Worm (Caenorhabditis elegans) whole organism, L4 larva: ENCODE results near the gene moc-5.

Experiments
- D1046.2 ChIP-seq: fragments of 200-800 bp; sonication (Bioruptor generic); IDR thresholded peaks from 2 replicates; pipeline ENCODE4 v1.3.6; 2022; ENCODE audit warnings: missing genetic modification characterization, missing compliant biosample characterization
- F26F4.8 ChIP-seq: fragments of 200-800 bp; sonication (Bioruptor generic); conservative IDR thresholded peaks from 2 replicates; pipeline ENCODE4 v1.3.6; 2022; ENCODE audit warnings: missing genetic modification characterization, missing compliant biosample characterization
- R02D3.7 ChIP-seq: fragments of 150-350 bp; sonication (generic microtip); optimal IDR thresholded peaks from 3 replicates; lab custom pipeline; 2014; ENCODE audit warnings: missing biosample characterization, missing genetic modification characterization
- Y105C5A.15 ChIP-seq: fragments of 200-800 bp; sonication (Bioruptor generic); IDR thresholded peaks from 2 replicates; pipeline ENCODE4 v1.3.6; 2022; ENCODE audit warnings: missing genetic modification characterization, missing compliant biosample characterization
- Y5F2A.4 ChIP-seq: fragments of 200-800 bp; sonication (Bioruptor generic); optimal IDR thresholded peaks from 2 replicates; lab custom pipeline; 2018; ENCODE audit warnings: mild to moderate bottlenecking, missing genetic modification characterization, missing compliant biosample characterization
- Y75B8A.6 ChIP-seq: fragments of 200-800 bp; sonication (Bioruptor generic); IDR thresholded peaks from 2 replicates; pipeline ENCODE4 v1.3.6; 2022; ENCODE audit warnings: missing genetic modification reagents, missing genetic modification characterization, missing compliant biosample characterization
- ZK337.2 ChIP-seq: fragments of 200-800 bp; sonication (Bioruptor generic); IDR thresholded peaks from 2 replicates; pipeline ENCODE4 v1.3.6; 2022; ENCODE audit warnings: missing genetic modification reagents, missing genetic modification characterization, missing compliant biosample characterization
- aha-1 ChIP-seq: fragments of 150-350 bp; peaks from one replicate; lab custom pipeline; 2014; ENCODE audit warnings: missing biosample characterization, missing genetic modification characterization
- arid-1 ChIP-seq: fragments of 200-800 bp; sonication (Bioruptor generic); conservative IDR thresholded peaks from 2 replicates; pipeline ENCODE4 v1.3.6; 2022; ENCODE audit warnings: missing genetic modification reagents, missing genetic modification characterization, missing compliant biosample characterization
- attf-4 ChIP-seq: sonication (generic microtip); optimal IDR thresholded peaks from 3 replicates; lab custom pipeline; 2017; ENCODE audit warnings: missing biosample characterization, missing genetic modification characterization
- ceh-20 ChIP-seq: fragments of 200-800 bp; sonication (Bioruptor generic); IDR thresholded peaks from 2 replicates; pipeline ENCODE4 v1.3.6; 2022; ENCODE audit warnings: missing genetic modification reagents, missing genetic modification characterization, missing compliant biosample characterization
- ceh-32 ChIP-seq: sonication (generic microtip); optimal IDR thresholded peaks from 2 replicates; lab custom pipeline; 2016; ENCODE audit warnings: mild to moderate bottlenecking, missing genetic modification characterization, missing compliant biosample characterization; ENCODE audit not compliant: poor library complexity
- daf-12 ChIP-seq: fragments of 150-350 bp; optimal IDR thresholded peaks from 2 replicates; lab custom pipeline; 2014; ENCODE audit warnings: missing biosample characterization, missing genetic modification reagents, missing genetic modification characterization
- daf-16 ChIP-seq, 3 experiments: sonication (generic microtip); optimal IDR thresholded peaks; 2 replicates each; lab custom pipeline; 2016 to 2017; ENCODE audit warnings: missing genetic modification characterization in 3 of 3, missing genetic modification reagents in 3 of 3, mild to moderate bottlenecking in 2 of 3, missing compliant biosample characterization in 2 of 3, missing biosample characterization in 1 of 3, moderate library complexity in 1 of 3
- daf-19 ChIP-seq: fragments of 200-800 bp; sonication (Bioruptor generic); conservative IDR thresholded peaks from 2 replicates; pipeline ENCODE4 v1.3.6; 2022; ENCODE audit warnings: missing genetic modification characterization, missing compliant biosample characterization
- daf-8 ChIP-seq: fragments of 200-800 bp; sonication (Bioruptor generic); IDR thresholded peaks from 2 replicates; pipeline ENCODE4 v1.3.6; 2022; ENCODE audit warnings: missing genetic modification characterization, missing compliant biosample characterization
- dmd-6 ChIP-seq: fragments of 200-800 bp; sonication (Bioruptor generic); IDR thresholded peaks from 2 replicates; pipeline ENCODE4 v1.3.6; 2022; ENCODE audit warnings: missing genetic modification reagents, missing genetic modification characterization, missing compliant biosample characterization
- dpl-1 ChIP-seq: fragments of 150-350 bp; optimal IDR thresholded peaks from 2 replicates; lab custom pipeline; 2014; ENCODE audit warnings: missing biosample characterization, missing genetic modification reagents, missing genetic modification characterization
- egl-43 ChIP-seq: fragments of 200-800 bp; sonication (Bioruptor generic); IDR thresholded peaks from 2 replicates; pipeline ENCODE4 v1.3.6; 2022; ENCODE audit warnings: missing genetic modification reagents, missing genetic modification characterization, missing compliant biosample characterization
- fos-1 ChIP-seq: fragments of 150-350 bp; optimal IDR thresholded peaks from 2 replicates; lab custom pipeline; 2014; ENCODE audit warnings: missing biosample characterization, missing genetic modification characterization
- hif-1 ChIP-seq, 2 experiments: sonication (generic microtip); optimal IDR thresholded peaks; 2 replicates each; lab custom pipeline; 2016 to 2017; ENCODE audit warnings: missing compliant biosample characterization in 2 of 2, missing genetic modification characterization in 2 of 2, missing genetic modification reagents in 2 of 2, missing genotype in 2 of 2, mild to moderate bottlenecking in 1 of 2
- hlh-11 ChIP-seq: fragments of 200-800 bp; sonication (Bioruptor generic); optimal IDR thresholded peaks from 2 replicates; lab custom pipeline; 2018; ENCODE audit warnings: mild to moderate bottlenecking, missing genetic modification characterization, missing compliant biosample characterization
- hlh-30 ChIP-seq: sonication (generic microtip); optimal IDR thresholded peaks from 2 replicates; lab custom pipeline; 2017; ENCODE audit warnings: antibody characterized with exemption, mild to moderate bottlenecking, missing genetic modification characterization, missing compliant biosample characterization; ENCODE audit not compliant: insufficient read depth
- lim-7 ChIP-seq: fragments of 200-800 bp; sonication (Bioruptor generic); IDR thresholded peaks from 2 replicates; pipeline ENCODE4 v1.3.6; 2022; ENCODE audit warnings: missing genetic modification characterization, missing compliant biosample characterization
- lin-1 ChIP-seq: fragments of 200-800 bp; sonication (Bioruptor generic); IDR thresholded peaks from 2 replicates; pipeline ENCODE4 v1.3.6; 2022; ENCODE audit warnings: missing genetic modification reagents, missing genetic modification characterization, missing compliant biosample characterization
- lin-13 ChIP-seq: fragments of 150-350 bp; optimal IDR thresholded peaks from 2 replicates; lab custom pipeline; 2014; ENCODE audit warnings: missing biosample characterization, missing genetic modification reagents, missing genetic modification characterization
- lin-29 ChIP-seq: fragments of 200-800 bp; sonication (Bioruptor generic); IDR thresholded peaks from 2 replicates; pipeline ENCODE4 v1.3.6; 2022; ENCODE audit warnings: missing genetic modification reagents, missing genetic modification characterization, missing compliant biosample characterization
- lin-38 ChIP-seq: fragments of 200-800 bp; sonication (Bioruptor generic); IDR thresholded peaks from 2 replicates; pipeline ENCODE4 v1.3.6; 2022; ENCODE audit warnings: missing genetic modification reagents, missing genetic modification characterization, missing compliant biosample characterization
- lin-39 ChIP-seq: fragments of 150-350 bp; optimal IDR thresholded peaks from 2 replicates; lab custom pipeline; 2014; ENCODE audit warnings: missing biosample characterization, missing genetic modification reagents, missing genetic modification characterization
- lsy-2 ChIP-seq, 2 experiments: fragments of 150-350 bp in 1 of 2; sonication (generic microtip) in 1 of 2; optimal IDR thresholded peaks; 2 replicates each; lab custom pipeline; 2014 to 2017; ENCODE audit warnings: missing biosample characterization in 2 of 2, missing genetic modification characterization in 2 of 2
- madf-5 ChIP-seq, 2 experiments: fragments of 200-800 bp; sonication (Bioruptor generic); IDR thresholded peaks; 2 replicates each; pipeline ENCODE4 v1.3.6; 2022; ENCODE audit warnings: missing compliant biosample characterization in 2 of 2, missing genetic modification characterization in 2 of 2
- madf-9 ChIP-seq: fragments of 200-800 bp; sonication (Bioruptor generic); conservative IDR thresholded peaks from 2 replicates; pipeline ENCODE4 v1.3.6; 2022; ENCODE audit warnings: missing genetic modification reagents, missing genetic modification characterization, missing compliant biosample characterization
- mdt-29 ChIP-seq: fragments of 200-800 bp; sonication (Bioruptor generic); IDR thresholded peaks from 2 replicates; pipeline ENCODE4 v1.3.6; 2022; ENCODE audit warnings: missing genetic modification reagents, missing genetic modification characterization, missing compliant biosample characterization
- mep-1 ChIP-seq: fragments of 150-350 bp; sonication (generic microtip); optimal IDR thresholded peaks from 3 replicates; lab custom pipeline; 2014; ENCODE audit warnings: missing biosample characterization, missing genetic modification characterization
- nhr-11 ChIP-seq: fragments of 150-350 bp; optimal IDR thresholded peaks from 2 replicates; lab custom pipeline; 2014; ENCODE audit warnings: missing biosample characterization, missing genetic modification characterization
- nhr-25 ChIP-seq: sonication (generic microtip); optimal IDR thresholded peaks from 2 replicates; lab custom pipeline; 2017; ENCODE audit warnings: missing genetic modification characterization, mild to moderate bottlenecking, missing compliant biosample characterization, antibody characterized with exemption, moderate library complexity, borderline replicate concordance; ENCODE audit not compliant: insufficient read depth
- nhr-42 ChIP-seq: fragments of 200-800 bp; sonication (Bioruptor generic); IDR thresholded peaks from 2 replicates; pipeline ENCODE4 v1.3.6; 2022; ENCODE audit warnings: missing genetic modification characterization, missing compliant biosample characterization
- nhr-48 ChIP-seq: sonication (generic microtip); optimal IDR thresholded peaks from 2 replicates; lab custom pipeline; 2016; ENCODE audit warnings: mild to moderate bottlenecking, missing genetic modification characterization, missing compliant biosample characterization
- nhr-76 ChIP-seq: fragments of 150-350 bp; optimal IDR thresholded peaks from 2 replicates; lab custom pipeline; 2014; ENCODE audit warnings: missing biosample characterization, missing genetic modification characterization
- pha-4 ChIP-seq, 2 experiments: fragments of 150-350 bp in 1 of 2; fragments of 200-800 bp in 1 of 2; sonication (Bioruptor generic) in 1 of 2; IDR thresholded peaks in 1 of 2; optimal IDR thresholded peaks in 1 of 2; 2 replicates each; pipeline versions ENCODE4 v1.3.6 to Lab custom; 2014 to 2022; ENCODE audit warnings: missing genetic modification characterization in 2 of 2, missing genetic modification reagents in 2 of 2, missing biosample characterization in 1 of 2, missing compliant biosample characterization in 1 of 2
- rbr-2 ChIP-seq: sonication (generic microtip); optimal IDR thresholded peaks from 2 replicates; lab custom pipeline; 2016; ENCODE audit warnings: missing genotype, missing genetic modification characterization, missing compliant biosample characterization
- sdz-12 ChIP-seq: fragments of 200-800 bp; sonication (Bioruptor generic); optimal IDR thresholded peaks from 2 replicates; lab custom pipeline; 2018; ENCODE audit warnings: mild to moderate bottlenecking, missing genetic modification characterization, missing compliant biosample characterization
- snpc-4 ChIP-seq: fragments of 150-350 bp; optimal IDR thresholded peaks from 2 replicates; lab custom pipeline; 2014; ENCODE audit warnings: missing biosample characterization, missing genetic modification characterization
- tag-97 ChIP-seq: fragments of 200-800 bp; sonication (Bioruptor generic); IDR thresholded peaks from 2 replicates; pipeline ENCODE4 v1.3.6; 2022; ENCODE audit warnings: missing genetic modification characterization, missing compliant biosample characterization
- unc-39 ChIP-seq: sonication (generic microtip); optimal IDR thresholded peaks from 2 replicates; lab custom pipeline; 2017; ENCODE audit warnings: missing biosample characterization, missing genetic modification characterization
- vab-7 ChIP-seq: fragments of 200-800 bp; sonication (Bioruptor generic); IDR thresholded peaks from 2 replicates; pipeline ENCODE4 v1.3.6; 2022; ENCODE audit warnings: missing genetic modification reagents, missing genetic modification characterization, missing compliant biosample characterization
- zag-1 ChIP-seq: fragments of 150-350 bp; optimal IDR thresholded peaks from 2 replicates; lab custom pipeline; 2014; ENCODE audit warnings: missing biosample characterization, missing genetic modification characterization
- zfp-2 ChIP-seq: sonication (generic microtip); optimal IDR thresholded peaks from 2 replicates; lab custom pipeline; 2016; ENCODE audit warnings: mild to moderate bottlenecking, missing genetic modification characterization, missing compliant biosample characterization
- zfp-3 ChIP-seq: fragments of 200-800 bp; sonication (Bioruptor generic); conservative IDR thresholded peaks from 2 replicates; pipeline ENCODE4 v1.3.6; 2022; ENCODE audit warnings: missing genetic modification reagents, missing genetic modification characterization, missing compliant biosample characterization

moc-5 gene

DNA sequence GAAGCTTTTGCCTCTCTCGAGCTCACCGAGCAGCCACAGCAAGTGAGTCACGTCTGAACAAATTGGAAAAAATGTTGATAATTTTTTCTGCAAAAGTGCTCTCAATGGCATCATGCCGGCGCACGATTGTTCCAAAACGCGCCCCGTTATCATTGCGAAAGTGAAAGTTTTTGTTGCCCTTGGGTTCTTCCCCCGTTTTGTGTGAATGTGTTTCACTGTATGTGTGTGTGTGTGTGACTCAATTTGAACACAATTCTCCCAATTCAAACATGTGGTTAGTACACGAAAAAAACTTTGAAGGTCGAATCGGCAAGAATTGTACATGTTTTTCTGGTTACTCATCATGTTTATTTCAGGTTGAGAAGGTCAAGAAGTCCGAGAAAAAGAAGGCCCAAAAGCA, 12.7 kb downstream of the moc-5 start (continued):
- no peak for TF ChIP-seq F26F4.8
- no peak for TF ChIP-seq daf-8 (GFP tag; lab: Robert Waterston, UW)
- TF ChIP-seq ceh-32 (tag; lab: Kevin White, UChicago), result no peak
- TF ChIP-seq arid-1, result no peak
- TF ChIP-seq nhr-25 (tag; lab: Kevin White, UChicago), result peak; percentile 86
- TF ChIP-seq daf-19 (GFP tag; lab: Robert Waterston, UW), result no peak
- no peak for TF ChIP-seq ceh-20
- peak; percentile 89 for TF ChIP-seq dmd-6 (GFP tag; lab: Robert Waterston, UW)
- TF ChIP-seq hif-1 (tag; optimal IDR thresholded peaks at IDR 0.05; lab: Kevin White, UChicago), result no peak
- TF ChIP-seq mep-1 (tag; lab: Kevin White, UChicago), result peak; percentile 64
- no peak for TF ChIP-seq Y105C5A.15 (GFP tag; lab: Robert Waterston, UW)
- TF ChIP-seq R02D3.7 (tag; lab: Kevin White, UChicago), result no peak
- no peak for TF ChIP-seq snpc-4
- TF ChIP-seq Y5F2A.4, result no peak
- no peak for TF ChIP-seq rbr-2 (tag; lab: Kevin White, UChicago)

DNA sequence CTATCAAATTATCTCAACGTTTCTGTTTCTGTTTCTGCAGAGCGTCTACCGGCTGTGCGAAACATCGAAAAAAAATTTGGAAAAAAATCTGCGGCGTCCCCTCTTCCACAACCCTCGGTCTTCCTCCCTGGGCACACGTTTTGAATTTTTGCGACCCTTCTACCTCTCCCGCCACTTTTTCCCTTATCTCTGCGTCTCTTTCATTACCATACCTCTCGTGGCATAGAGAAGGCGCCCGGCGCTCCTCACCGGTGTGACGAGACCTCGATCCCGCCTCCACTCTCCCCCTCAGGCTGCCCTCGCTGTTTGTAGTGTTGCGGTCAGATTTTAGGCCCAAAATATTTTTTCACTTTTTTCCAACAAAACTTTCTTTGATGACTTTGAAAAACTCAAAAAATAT, 13.4 kb downstream of the moc-5 start:
- TF ChIP-seq lin-13 (GFP tag; lab: Kevin White, UChicago), result no peak
- TF ChIP-seq hlh-11 (tag; lab: Kevin White, UChicago), result peak; percentile 58
- TF ChIP-seq lsy-2 (tag; optimal IDR thresholded peaks at IDR 0.05; lab: Kevin White, UChicago), result peak in 1 of 2 experiments; percentile 27
- TF ChIP-seq zfp-2, result no peak
- no peak for TF ChIP-seq D1046.2 (GFP tag; lab: Robert Waterston, UW)
- 0 out of 2 replicates have a peak, but pooled peaks have one; percentile 13 for TF ChIP-seq pha-4 (GFP tag; IDR thresholded peaks at IDR 0.05; lab: Robert Waterston, UW)
- TF ChIP-seq pha-4 (tag; optimal IDR thresholded peaks at IDR 0.05; lab: Kevin White, UChicago), result no peak
- TF ChIP-seq hlh-30 (tag; lab: Kevin White, UChicago), result peak; percentile 81
- no peak for TF ChIP-seq Y75B8A.6 (GFP tag; lab: Robert Waterston, UW)
- no peak for TF ChIP-seq lim-7 (GFP tag; lab: Robert Waterston, UW)
- TF ChIP-seq nhr-76, result no peak
- TF ChIP-seq lin-39 (tag; lab: Kevin White, UChicago), result no peak
- TF ChIP-seq nhr-11 (tag; lab: Kevin White, UChicago), result no peak
- TF ChIP-seq tag-97 (GFP tag; lab: Robert Waterston, UW), result no peak
- no peak for TF ChIP-seq sdz-12 (GFP tag; lab: Kevin White, UChicago)
- peak; percentile 95 for TF ChIP-seq aha-1 (tag; lab: Kevin White, UChicago)
- TF ChIP-seq attf-4 (tag; lab: Kevin White, UChicago), result no peak
- TF ChIP-seq vab-7 (GFP tag; lab: Robert Waterston, UW), result no peak
- no peak for TF ChIP-seq daf-12 (tag; lab: Kevin White, UChicago)
- TF ChIP-seq zag-1 (tag; lab: Kevin White, UChicago), result no peak
- peak; percentile 2 for TF ChIP-seq nhr-48
- TF ChIP-seq lin-29 (GFP tag; lab: Robert Waterston, UW), result no peak
- TF ChIP-seq zfp-3 (GFP tag; lab: Robert Waterston, UW), result no peak
- peak; percentile 32 for TF ChIP-seq rbr-2 (tag; lab: Kevin White, UChicago)
- TF ChIP-seq madf-9 (GFP tag; lab: Robert Waterston, UW), result 0 out of 2 replicates have a peak, but pooled peaks have one; percentile 4
- peak; percentile 35 for TF ChIP-seq dpl-1 (GFP tag; lab: Kevin White, UChicago)
- no peak for TF ChIP-seq fos-1
- peak; percentile 28; the same call in 1 of the 2 replicates for TF ChIP-seq lin-38 (GFP tag; lab: Robert Waterston, UW)
- TF ChIP-seq egl-43 (GFP tag; lab: Robert Waterston, UW), result peak; percentile 74
- no peak for TF ChIP-seq ZK337.2 (GFP tag; lab: Robert Waterston, UW)
- TF ChIP-seq F26F4.8, result no peak
- no peak for TF ChIP-seq madf-5 (GFP tag; IDR thresholded peaks at IDR 0.05; lab: Robert Waterston, UW)
- peak; percentile 44; the same call in 1 of the 2 replicates for TF ChIP-seq dmd-6 (GFP tag; lab: Robert Waterston, UW)
- no peak for TF ChIP-seq mdt-29 (GFP tag; lab: Robert Waterston, UW)
- no peak for TF ChIP-seq daf-16 (GFP tag; optimal IDR thresholded peaks at IDR 0.05; lab: Kevin White, UChicago)
- TF ChIP-seq daf-16 (tag; optimal IDR thresholded peaks at IDR 0.05; lab: Kevin White, UChicago), result peak; percentile 53
- no peak for TF ChIP-seq unc-39 (tag; lab: Kevin White, UChicago)
- TF ChIP-seq lin-1 (GFP tag; lab: Robert Waterston, UW), result no peak
- no peak for TF ChIP-seq nhr-42 (GFP tag; lab: Robert Waterston, UW)
